Worm (Caenorhabditis elegans) whole organism, L4 larva: Measurements from ENCODE around the gene H37A05.2.
A peak's percentile ranks its signal among the peaks of the same experiment; 100 is the strongest.

Source experiments
- D1046.2 ChIP-seq: fragments of 200-800 bp; sonication (Bioruptor generic); IDR thresholded peaks from 2 replicates; pipeline ENCODE4 v1.3.6; 2022; ENCODE audit warnings: missing genetic modification characterization, missing compliant biosample characterization
- F10B5.3 ChIP-seq: sonication (generic microtip); optimal IDR thresholded peaks from 2 replicates; lab custom pipeline; 2016; ENCODE audit warnings: mild to moderate bottlenecking, missing genetic modification characterization, missing compliant biosample characterization
- F37D6.2 ChIP-seq: sonication (generic microtip); optimal IDR thresholded peaks from 2 replicates; lab custom pipeline; 2016; ENCODE audit warnings: mild to moderate bottlenecking, missing genetic modification characterization, missing compliant biosample characterization
- R02D3.7 ChIP-seq: fragments of 150-350 bp; sonication (generic microtip); optimal IDR thresholded peaks from 3 replicates; lab custom pipeline; 2014; ENCODE audit warnings: missing biosample characterization, missing genetic modification characterization
- T20F7.1 ChIP-seq: fragments of 200-800 bp; sonication (Bioruptor generic); optimal IDR thresholded peaks from 2 replicates; lab custom pipeline; 2018; ENCODE audit warnings: mild to moderate bottlenecking, missing genetic modification characterization, missing compliant biosample characterization
- Y105C5A.15 ChIP-seq: fragments of 200-800 bp; sonication (Bioruptor generic); IDR thresholded peaks from 2 replicates; pipeline ENCODE4 v1.3.6; 2022; ENCODE audit warnings: missing genetic modification characterization, missing compliant biosample characterization
- Y5F2A.4 ChIP-seq: fragments of 200-800 bp; sonication (Bioruptor generic); optimal IDR thresholded peaks from 2 replicates; lab custom pipeline; 2018; ENCODE audit warnings: mild to moderate bottlenecking, missing genetic modification characterization, missing compliant biosample characterization
- ZK337.2 ChIP-seq: fragments of 200-800 bp; sonication (Bioruptor generic); IDR thresholded peaks from 2 replicates; pipeline ENCODE4 v1.3.6; 2022; ENCODE audit warnings: missing genetic modification reagents, missing genetic modification characterization, missing compliant biosample characterization
- ZK546.5 ChIP-seq, 2 experiments: sonication (generic microtip); optimal IDR thresholded peaks; 2 replicates each; lab custom pipeline; 2017; ENCODE audit warnings: missing biosample characterization in 2 of 2, missing genetic modification characterization in 2 of 2
- ceh-28 ChIP-seq: fragments of 150-350 bp; optimal IDR thresholded peaks from 2 replicates; lab custom pipeline; 2014; ENCODE audit warnings: missing biosample characterization, missing genetic modification reagents, missing genetic modification characterization
- ceh-32 ChIP-seq: sonication (generic microtip); optimal IDR thresholded peaks from 2 replicates; lab custom pipeline; 2016; ENCODE audit warnings: mild to moderate bottlenecking, missing genetic modification characterization, missing compliant biosample characterization; ENCODE audit not compliant: poor library complexity
- ceh-62 ChIP-seq: sonication (generic microtip); optimal IDR thresholded peaks from 2 replicates; lab custom pipeline; 2017; ENCODE audit warnings: missing biosample characterization, missing genetic modification characterization
- cey-2 ChIP-seq: sonication (generic microtip); optimal IDR thresholded peaks from 3 replicates; lab custom pipeline; 2017; ENCODE audit warnings: missing genetic modification characterization, mild to moderate bottlenecking, missing compliant biosample characterization, antibody characterized with exemption, borderline replicate concordance; ENCODE audit not compliant: insufficient read depth
- daf-12 ChIP-seq: fragments of 150-350 bp; optimal IDR thresholded peaks from 2 replicates; lab custom pipeline; 2014; ENCODE audit warnings: missing biosample characterization, missing genetic modification reagents, missing genetic modification characterization
- daf-8 ChIP-seq: fragments of 200-800 bp; sonication (Bioruptor generic); IDR thresholded peaks from 2 replicates; pipeline ENCODE4 v1.3.6; 2022; ENCODE audit warnings: missing genetic modification characterization, missing compliant biosample characterization
- dmd-6 ChIP-seq: fragments of 200-800 bp; sonication (Bioruptor generic); IDR thresholded peaks from 2 replicates; pipeline ENCODE4 v1.3.6; 2022; ENCODE audit warnings: missing genetic modification reagents, missing genetic modification characterization, missing compliant biosample characterization
- dmd-8 ChIP-seq: fragments of 200-800 bp; sonication (Bioruptor generic); IDR thresholded peaks from 2 replicates; pipeline ENCODE4 v1.3.6; 2022; ENCODE audit warnings: missing genetic modification characterization, missing compliant biosample characterization
- dmd-9 ChIP-seq: fragments of 200-800 bp; sonication (Bioruptor generic); IDR thresholded peaks from 2 replicates; pipeline ENCODE4 v1.3.6; 2022; ENCODE audit warnings: missing genetic modification reagents, missing genetic modification characterization, missing compliant biosample characterization
- duxl-1 ChIP-seq: sonication (generic microtip); optimal IDR thresholded peaks from 2 replicates; lab custom pipeline; 2016; ENCODE audit warnings: mild to moderate bottlenecking, missing genetic modification characterization, moderate library complexity, missing compliant biosample characterization; ENCODE audit not compliant: poor library complexity
- fkh-10 ChIP-seq: fragments of 150-350 bp; optimal IDR thresholded peaks from 2 replicates; lab custom pipeline; 2014; ENCODE audit warnings: missing biosample characterization, missing genetic modification reagents, missing genetic modification characterization
- gei-8 ChIP-seq: fragments of 200-800 bp; sonication (Bioruptor generic); optimal IDR thresholded peaks from 2 replicates; lab custom pipeline; 2018; ENCODE audit warnings: mild to moderate bottlenecking, missing genetic modification characterization, missing compliant biosample characterization
- hlh-11 ChIP-seq: fragments of 200-800 bp; sonication (Bioruptor generic); optimal IDR thresholded peaks from 2 replicates; lab custom pipeline; 2018; ENCODE audit warnings: mild to moderate bottlenecking, missing genetic modification characterization, missing compliant biosample characterization
- hlh-30 ChIP-seq: sonication (generic microtip); optimal IDR thresholded peaks from 2 replicates; lab custom pipeline; 2017; ENCODE audit warnings: antibody characterized with exemption, mild to moderate bottlenecking, missing genetic modification characterization, missing compliant biosample characterization; ENCODE audit not compliant: insufficient read depth
- hmg-1.1 ChIP-seq: fragments of 200-800 bp; sonication (Bioruptor generic); IDR thresholded peaks from 2 replicates; pipeline ENCODE4 v1.3.6; 2022; ENCODE audit warnings: missing genetic modification reagents, missing genetic modification characterization, missing compliant biosample characterization
- lim-7 ChIP-seq: fragments of 200-800 bp; sonication (Bioruptor generic); IDR thresholded peaks from 2 replicates; pipeline ENCODE4 v1.3.6; 2022; ENCODE audit warnings: missing genetic modification characterization, missing compliant biosample characterization
- lin-1 ChIP-seq: fragments of 200-800 bp; sonication (Bioruptor generic); IDR thresholded peaks from 2 replicates; pipeline ENCODE4 v1.3.6; 2022; ENCODE audit warnings: missing genetic modification reagents, missing genetic modification characterization, missing compliant biosample characterization
- lin-15B ChIP-seq: fragments of 150-350 bp; sonication (generic microtip); optimal IDR thresholded peaks from 3 replicates; lab custom pipeline; 2014; ENCODE audit warnings: missing biosample characterization, missing genetic modification characterization
- lin-29 ChIP-seq: fragments of 200-800 bp; sonication (Bioruptor generic); IDR thresholded peaks from 2 replicates; pipeline ENCODE4 v1.3.6; 2022; ENCODE audit warnings: missing genetic modification reagents, missing genetic modification characterization, missing compliant biosample characterization
- madf-5 ChIP-seq, 2 experiments: fragments of 200-800 bp; sonication (Bioruptor generic); IDR thresholded peaks; 2 replicates each; pipeline ENCODE4 v1.3.6; 2022; ENCODE audit warnings: missing compliant biosample characterization in 2 of 2, missing genetic modification characterization in 2 of 2
- mdt-29 ChIP-seq: fragments of 200-800 bp; sonication (Bioruptor generic); IDR thresholded peaks from 2 replicates; pipeline ENCODE4 v1.3.6; 2022; ENCODE audit warnings: missing genetic modification reagents, missing genetic modification characterization, missing compliant biosample characterization
- mep-1 ChIP-seq: fragments of 150-350 bp; sonication (generic microtip); optimal IDR thresholded peaks from 3 replicates; lab custom pipeline; 2014; ENCODE audit warnings: missing biosample characterization, missing genetic modification characterization
- mes-2 ChIP-seq: sonication (generic microtip); optimal IDR thresholded peaks from 2 replicates; lab custom pipeline; 2016; ENCODE audit warnings: missing genotype, mild to moderate bottlenecking, missing genetic modification characterization, missing compliant biosample characterization; ENCODE audit not compliant: poor library complexity, severe bottlenecking
- mxl-2 ChIP-seq: fragments of 200-800 bp; sonication (Bioruptor generic); conservative IDR thresholded peaks from 2 replicates; pipeline ENCODE4 v1.3.6; 2022; ENCODE audit warnings: missing genetic modification reagents, missing genetic modification characterization, missing compliant biosample characterization
- nhr-11 ChIP-seq: fragments of 150-350 bp; optimal IDR thresholded peaks from 2 replicates; lab custom pipeline; 2014; ENCODE audit warnings: missing biosample characterization, missing genetic modification characterization
- nhr-111 ChIP-seq: fragments of 200-800 bp; sonication (Bioruptor generic); optimal IDR thresholded peaks from 2 replicates; lab custom pipeline; 2018; ENCODE audit warnings: mild to moderate bottlenecking, missing genetic modification characterization, missing compliant biosample characterization
- nhr-28 ChIP-seq: fragments of 150-350 bp; optimal IDR thresholded peaks from 2 replicates; lab custom pipeline; 2014; ENCODE audit warnings: missing biosample characterization, missing genetic modification characterization
- nhr-6 ChIP-seq: fragments of 150-350 bp; optimal IDR thresholded peaks from 2 replicates; lab custom pipeline; 2014; ENCODE audit warnings: missing biosample characterization, missing genetic modification characterization
- nhr-76 ChIP-seq: fragments of 150-350 bp; optimal IDR thresholded peaks from 2 replicates; lab custom pipeline; 2014; ENCODE audit warnings: missing biosample characterization, missing genetic modification characterization
- pha-4 ChIP-seq, 2 experiments: fragments of 150-350 bp in 1 of 2; fragments of 200-800 bp in 1 of 2; sonication (Bioruptor generic) in 1 of 2; IDR thresholded peaks in 1 of 2; optimal IDR thresholded peaks in 1 of 2; 2 replicates each; pipeline versions ENCODE4 v1.3.6 to Lab custom; 2014 to 2022; ENCODE audit warnings: missing genetic modification characterization in 2 of 2, missing genetic modification reagents in 2 of 2, missing biosample characterization in 1 of 2, missing compliant biosample characterization in 1 of 2
- pqm-1 ChIP-seq: sonication (generic microtip); optimal IDR thresholded peaks from 2 replicates; lab custom pipeline; 2017; ENCODE audit warnings: missing biosample characterization, missing genetic modification characterization
- saeg-2 ChIP-seq: fragments of 200-800 bp; sonication (Bioruptor generic); IDR thresholded peaks from 2 replicates; pipeline ENCODE4 v1.3.6; 2022; ENCODE audit warnings: missing genetic modification reagents, missing genetic modification characterization, missing compliant biosample characterization
- set-16 ChIP-seq: fragments of 200-800 bp; sonication (Bioruptor generic); IDR thresholded peaks from 2 replicates; pipeline ENCODE4 v1.3.6; 2022; ENCODE audit warnings: missing genetic modification reagents, missing genetic modification characterization, missing compliant biosample characterization
- spr-1 ChIP-seq: sonication (generic microtip); optimal IDR thresholded peaks from 2 replicates; lab custom pipeline; 2016; ENCODE audit warnings: mild to moderate bottlenecking, missing genetic modification characterization, missing compliant biosample characterization
- spr-3 ChIP-seq: fragments of 200-800 bp; sonication (Bioruptor generic); optimal IDR thresholded peaks from 2 replicates; lab custom pipeline; 2018; ENCODE audit warnings: mild to moderate bottlenecking, missing genetic modification characterization, missing compliant biosample characterization
- unc-130 ChIP-seq: sonication (generic microtip); optimal IDR thresholded peaks from 2 replicates; lab custom pipeline; 2016; ENCODE audit warnings: missing genetic modification reagents, missing genetic modification characterization, missing compliant biosample characterization
- unc-62 ChIP-seq, 3 experiments: fragments of 150-350 bp in 1 of 3; sonication (generic microtip); optimal IDR thresholded peaks in 2 of 3; peaks in 1 of 3; 1 replicate in 1 of 3; 2 replicates in 2 of 3; lab custom pipeline; 2014 to 2017; ENCODE audit warnings: missing biosample characterization in 3 of 3, missing genetic modification characterization in 3 of 3, missing genetic modification reagents in 3 of 3, missing genotype in 1 of 3
- zfp-3 ChIP-seq: fragments of 200-800 bp; sonication (Bioruptor generic); conservative IDR thresholded peaks from 2 replicates; pipeline ENCODE4 v1.3.6; 2022; ENCODE audit warnings: missing genetic modification reagents, missing genetic modification characterization, missing compliant biosample characterization
- zip-11 ChIP-seq: fragments of 200-800 bp; sonication (Bioruptor generic); IDR thresholded peaks from 2 replicates; pipeline ENCODE4 v1.3.6; 2022; ENCODE audit warnings: missing genetic modification characterization, missing compliant biosample characterization
- zip-2 ChIP-seq: fragments of 150-350 bp; optimal IDR thresholded peaks from 2 replicates; lab custom pipeline; 2014; ENCODE audit warnings: missing biosample characterization, missing genetic modification characterization
- ztf-11 ChIP-seq: fragments of 150-350 bp; optimal IDR thresholded peaks from 2 replicates; lab custom pipeline; 2014; ENCODE audit warnings: missing biosample characterization, missing genetic modification characterization

Gene H37A05.2

DNA sequence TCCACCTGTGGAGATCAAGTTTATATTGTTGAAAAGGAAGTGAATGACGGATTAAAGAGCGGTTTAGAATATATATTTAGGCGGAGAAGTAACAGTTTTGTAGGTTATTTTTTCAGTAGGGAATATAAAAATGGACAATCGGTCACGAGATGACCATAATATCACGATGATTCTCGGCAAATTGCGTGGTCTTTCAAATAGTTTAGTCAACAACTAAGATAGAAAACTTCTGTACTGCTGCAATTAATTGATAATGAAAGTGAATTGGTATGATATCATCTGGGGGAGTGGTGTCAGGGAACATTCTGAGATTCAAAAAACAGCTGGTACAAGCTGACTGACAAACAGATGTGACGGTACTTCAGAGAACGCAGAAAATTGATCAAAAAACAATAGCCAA lies 25.6 kb downstream of the H37A05.2 start (continued):
- TF ChIP-seq dmd-6: peak; percentile 41; the same call in 1 of the 2 replicates
- no peak for TF ChIP-seq lim-7 (GFP tag; lab: Robert Waterston, UW)
- TF ChIP-seq saeg-2 (GFP tag; lab: Robert Waterston, UW): no peak
- no peak for TF ChIP-seq fkh-10 (GFP tag; lab: Kevin White, UChicago)
- TF ChIP-seq spr-1 (tag; lab: Kevin White, UChicago): no peak
- TF ChIP-seq F10B5.3 (tag; lab: Kevin White, UChicago): no peak
- no peak for TF ChIP-seq nhr-11 (tag; lab: Kevin White, UChicago)
- TF ChIP-seq unc-130 (GFP tag; lab: Kevin White, UChicago): no peak
- no peak for TF ChIP-seq Y5F2A.4 (GFP tag; lab: Kevin White, UChicago)
- no peak for TF ChIP-seq zip-11 (GFP tag; lab: Robert Waterston, UW)
- peak; percentile 75 for TF ChIP-seq nhr-28 (tag; lab: Kevin White, UChicago)
- TF ChIP-seq R02D3.7 (tag; lab: Kevin White, UChicago): no peak
- TF ChIP-seq daf-12 (tag; lab: Kevin White, UChicago): no peak
- TF ChIP-seq hlh-11: peak; percentile 53
- TF ChIP-seq lin-1 (GFP tag; lab: Robert Waterston, UW): no peak
- TF ChIP-seq duxl-1: no peak
- TF ChIP-seq Y105C5A.15 (GFP tag; lab: Robert Waterston, UW): no peak
- peak in 1 of 2 experiments; percentile 44 for TF ChIP-seq unc-62 (GFP tag; optimal IDR thresholded peaks at IDR 0.05 in 1 of 2; lab: Kevin White, UChicago)
- no peak for TF ChIP-seq unc-62 (tag; optimal IDR thresholded peaks at IDR 0.05; lab: Kevin White, UChicago)
- TF ChIP-seq D1046.2 (GFP tag; lab: Robert Waterston, UW): no peak
- TF ChIP-seq lin-29 (GFP tag; lab: Robert Waterston, UW): no peak
- no peak for TF ChIP-seq nhr-6 (tag; lab: Kevin White, UChicago)
- TF ChIP-seq dmd-9 (GFP tag; lab: Robert Waterston, UW): no peak
- no peak for TF ChIP-seq ceh-28 (tag; lab: Kevin White, UChicago)
- no peak for TF ChIP-seq zip-2 (tag; lab: Kevin White, UChicago)
- TF ChIP-seq pha-4 (GFP tag; IDR thresholded peaks at IDR 0.05; lab: Robert Waterston, UW): no peak
- TF ChIP-seq pha-4 (tag; optimal IDR thresholded peaks at IDR 0.05; lab: Kevin White, UChicago): no peak
- no peak for TF ChIP-seq gei-8
- TF ChIP-seq mdt-29: no peak
- TF ChIP-seq nhr-111 (GFP tag; lab: Kevin White, UChicago): no peak
- TF ChIP-seq spr-3 (GFP tag; lab: Kevin White, UChicago): no peak
- no peak for TF ChIP-seq pqm-1 (tag; lab: Kevin White, UChicago)
- TF ChIP-seq hmg-1.1 (GFP tag; lab: Robert Waterston, UW): no peak
- no peak for TF ChIP-seq F37D6.2 (tag; lab: Kevin White, UChicago)
- no peak for TF ChIP-seq ZK546.5 (tag; optimal IDR thresholded peaks at IDR 0.05; lab: Kevin White, UChicago)
- TF ChIP-seq set-16 (GFP tag; lab: Robert Waterston, UW): no peak
- no peak for TF ChIP-seq mep-1 (tag; lab: Kevin White, UChicago)
- TF ChIP-seq zfp-3 (GFP tag; lab: Robert Waterston, UW): no peak
- no peak for TF ChIP-seq lin-15B (tag; lab: Kevin White, UChicago)
- no peak for TF ChIP-seq madf-5 (GFP tag; IDR thresholded peaks at IDR 0.05; lab: Robert Waterston, UW)
- no peak for TF ChIP-seq dmd-8 (GFP tag; lab: Robert Waterston, UW)
- TF ChIP-seq nhr-76: no peak
- TF ChIP-seq ZK337.2 (GFP tag; lab: Robert Waterston, UW): no peak
- no peak for TF ChIP-seq daf-8
- TF ChIP-seq ceh-32 (tag; lab: Kevin White, UChicago): no peak
- TF ChIP-seq cey-2 (tag; lab: Kevin White, UChicago): no peak
- no peak for TF ChIP-seq ceh-62 (tag; lab: Kevin White, UChicago)
- peak; percentile 63 for TF ChIP-seq hlh-30
- TF ChIP-seq T20F7.1 (GFP tag; lab: Kevin White, UChicago): no peak
- no peak for TF ChIP-seq mes-2 (tag; lab: Kevin White, UChicago)
- TF ChIP-seq mxl-2 (GFP tag; lab: Robert Waterston, UW): no peak
- no peak for TF ChIP-seq ztf-11 (tag; lab: Kevin White, UChicago)
